Fruit fly (Drosophila melanogaster) whole organism, wandering third instar larva: ENCODE data around the gene CG11698.

Source experiments
- CrebA ChIP-seq: fragments of 200-800 bp; sonication (Bioruptor generic); optimal IDR thresholded peaks from 2 replicates; lab custom pipeline; 2016; ENCODE audit warnings: missing biosample characterization, mild to moderate bottlenecking, missing genetic modification characterization, borderline replicate concordance
- Dfd ChIP-seq: fragments of >200 bp; optimal IDR thresholded peaks from 2 replicates; lab custom pipeline; 2017; ENCODE audit warnings: missing biosample characterization, missing genetic modification characterization
- Dif ChIP-seq: fragments of 200-275, 200-300 bp; sonication (Bioruptor generic); optimal IDR thresholded peaks from 2 replicates; lab custom pipeline; 2018; ENCODE audit warnings: missing biosample characterization, missing genetic modification characterization; ENCODE audit not compliant: partially characterized antibody
- GATAd ChIP-seq: sonication (Bioruptor generic); optimal IDR thresholded peaks from 2 replicates; lab custom pipeline; 2016; ENCODE audit warnings: missing biosample characterization, missing genetic modification characterization
- HLH106 ChIP-seq: fragments of 200-800 bp; optimal IDR thresholded peaks from 3 replicates; lab custom pipeline; 2019; ENCODE audit warnings: missing biosample characterization, mild to moderate bottlenecking, missing genetic modification characterization, moderate library complexity
- Hr78 ChIP-seq: fragments of >200 bp; optimal IDR thresholded peaks from 2 replicates; lab custom pipeline; 2017; ENCODE audit warnings: missing biosample characterization, missing genetic modification characterization
- Hr83 ChIP-seq: fragments of 200-300 bp; sonication (Bioruptor generic); optimal IDR thresholded peaks from 2 replicates; lab custom pipeline; 2016; ENCODE audit warnings: missing biosample characterization, mild to moderate bottlenecking, missing genetic modification characterization, moderate library complexity; ENCODE audit not compliant: poor library complexity, severe bottlenecking
- Jra ChIP-seq: sonication (Bioruptor generic); optimal IDR thresholded peaks from 2 replicates; lab custom pipeline; 2016; ENCODE audit warnings: missing biosample characterization, missing genetic modification characterization
- Mio ChIP-seq: sonication (Bioruptor generic); optimal IDR thresholded peaks from 2 replicates; lab custom pipeline; 2016; ENCODE audit warnings: missing biosample characterization, missing genetic modification characterization
- Myc ChIP-seq: fragments of >200 bp; optimal IDR thresholded peaks from 2 replicates; lab custom pipeline; 2017
- OdsH ChIP-seq: fragments of 200-800 bp; sonication (Bioruptor generic); optimal IDR thresholded peaks from 2 replicates; lab custom pipeline; 2016; ENCODE audit warnings: missing biosample characterization, mild to moderate bottlenecking, missing genetic modification characterization
- Rel ChIP-seq, 2 experiments: fragments of 200-800 bp; sonication (Bioruptor generic) in 1 of 2; optimal IDR thresholded peaks; 2 replicates in 1 of 2; 3 replicates in 1 of 2; lab custom pipeline; 2016 to 2019; ENCODE audit warnings: mild to moderate bottlenecking in 2 of 2, missing biosample characterization in 2 of 2, missing genetic modification characterization in 2 of 2, moderate library complexity in 1 of 2
- Sp1 ChIP-seq: fragments of 200-800 bp; sonication (Bioruptor generic); optimal IDR thresholded peaks from 3 replicates; lab custom pipeline; 2019; ENCODE audit warnings: missing biosample characterization, mild to moderate bottlenecking, missing genetic modification characterization, moderate library complexity
- br ChIP-seq: fragments of 200-800 bp; sonication (Bioruptor generic); optimal IDR thresholded peaks from 2 replicates; lab custom pipeline; 2016; ENCODE audit warnings: missing biosample characterization, missing genetic modification characterization
- brk ChIP-seq: fragments of 200-800 bp; sonication (Bioruptor generic); optimal IDR thresholded peaks from 2 replicates; lab custom pipeline; 2016; ENCODE audit warnings: missing biosample characterization, mild to moderate bottlenecking, missing genetic modification characterization
- dl ChIP-seq, 2 experiments: fragments of 175-275, 200-275 bp in 1 of 2; fragments of 200-275 bp in 1 of 2; sonication (Bioruptor generic); optimal IDR thresholded peaks; lab custom pipeline; 2018; ENCODE audit warnings: mild to moderate bottlenecking in 2 of 2, missing biosample characterization in 2 of 2, missing genetic modification characterization in 2 of 2, moderate library complexity in 2 of 2; ENCODE audit not compliant: partially characterized antibody in 2 of 2, insufficient read depth in 1 of 2
- dmrt93B ChIP-seq: fragments of 200-800 bp; sonication (Bioruptor generic); optimal IDR thresholded peaks from 2 replicates; lab custom pipeline; 2018; ENCODE audit warnings: missing biosample characterization, mild to moderate bottlenecking, missing genetic modification characterization
- dsf ChIP-seq: sonication (Bioruptor generic); optimal IDR thresholded peaks from 2 replicates; lab custom pipeline; 2016; ENCODE audit warnings: missing biosample characterization, missing genetic modification characterization, borderline replicate concordance
- ey ChIP-seq: fragments of 200-800 bp; sonication (Bioruptor generic); optimal IDR thresholded peaks from 2 replicates; lab custom pipeline; 2016; ENCODE audit warnings: missing biosample characterization, missing genetic modification characterization
- foxo ChIP-seq, 2 experiments: fragments of 200-800 bp; sonication (Bioruptor generic); optimal IDR thresholded peaks; 2 replicates in 1 of 2; 3 replicates in 1 of 2; lab custom pipeline; 2016 to 2017; ENCODE audit warnings: missing biosample characterization in 2 of 2, missing genetic modification characterization in 2 of 2
- fru ChIP-seq: fragments of 200-800 bp; sonication (Bioruptor generic); optimal IDR thresholded peaks from 3 replicates; lab custom pipeline; 2016; ENCODE audit warnings: missing biosample characterization, mild to moderate bottlenecking, missing genetic modification characterization
- h ChIP-seq: fragments of 200-800 bp; sonication (Bioruptor generic); optimal IDR thresholded peaks from 3 replicates; lab custom pipeline; 2016; ENCODE audit warnings: missing biosample characterization, mild to moderate bottlenecking, missing genetic modification characterization
- jim ChIP-seq: fragments of 175-275, 200-325 bp; sonication (Bioruptor generic); optimal IDR thresholded peaks from 2 replicates; lab custom pipeline; 2016; ENCODE audit warnings: missing biosample characterization, mild to moderate bottlenecking, missing genetic modification characterization
- pan ChIP-seq: fragments of >200 bp; optimal IDR thresholded peaks from 2 replicates; lab custom pipeline; 2017
- psq ChIP-seq: fragments of 200-800 bp; sonication (Bioruptor generic); optimal IDR thresholded peaks from 3 replicates; lab custom pipeline; 2017; ENCODE audit warnings: missing biosample characterization, mild to moderate bottlenecking, missing genetic modification characterization, moderate library complexity
- rgr ChIP-seq: fragments of 200-800 bp; sonication (Bioruptor generic); optimal IDR thresholded peaks from 3 replicates; lab custom pipeline; 2016; ENCODE audit warnings: missing biosample characterization, mild to moderate bottlenecking, missing genetic modification characterization
- sage ChIP-seq: fragments of 200-800 bp; sonication (Bioruptor generic); optimal IDR thresholded peaks from 2 replicates; lab custom pipeline; 2016; ENCODE audit warnings: missing biosample characterization, mild to moderate bottlenecking, missing genetic modification characterization
- sv ChIP-seq: fragments of 200-800 bp; sonication (Bioruptor generic); optimal IDR thresholded peaks from 3 replicates; lab custom pipeline; 2016; ENCODE audit warnings: missing biosample characterization, missing genetic modification characterization
- woc ChIP-seq: sonication (Bioruptor generic); optimal IDR thresholded peaks from 2 replicates; lab custom pipeline; 2016; ENCODE audit warnings: missing biosample characterization, mild to moderate bottlenecking, missing genetic modification characterization

Gene CG11698

dm6 chr3R:8279970-8280369 lies 32.0 kb upstream of the CG11698 start:
- TF ChIP-seq HLH106 (tag; lab: Kevin White, UChicago) = peak; percentile 43
- TF ChIP-seq foxo (GFP tag; optimal IDR thresholded peaks at IDR 0.05; lab: Kevin White, UChicago) = peak in 1 of 2 experiments; percentile 22
- TF ChIP-seq Rel (GFP tag; optimal IDR thresholded peaks at IDR 0.05; lab: Kevin White, UChicago) = no peak
- TF ChIP-seq Rel (tag; optimal IDR thresholded peaks at IDR 0.05; lab: Kevin White, UChicago) = peak; percentile 38
- no peak for TF ChIP-seq Hr78 (GFP tag; lab: Kevin White, UChicago)
- TF ChIP-seq Dif (GFP tag; lab: Kevin White, UChicago) = peak; percentile 20
- no peak for TF ChIP-seq GATAd
- peak; percentile 19 for TF ChIP-seq Sp1 (GFP tag; lab: Kevin White, UChicago)

DNA sequence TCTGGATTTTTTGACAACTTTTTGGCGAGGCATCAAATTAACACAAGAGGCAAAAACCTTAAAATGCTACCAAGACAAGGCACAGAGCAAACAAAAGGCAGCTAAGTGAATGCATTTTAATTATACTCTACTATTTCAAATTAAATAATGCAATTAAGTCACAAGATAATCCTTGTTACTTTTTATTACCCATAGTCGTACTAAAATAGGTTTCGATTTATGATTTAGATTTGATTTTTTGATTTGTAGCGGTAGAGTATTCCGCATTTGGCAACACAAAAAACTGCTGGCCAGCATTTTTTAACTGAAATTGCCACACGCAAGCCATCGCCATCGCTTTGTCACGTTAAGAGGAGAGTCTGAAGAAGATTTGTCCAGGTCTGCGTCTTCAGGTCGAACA lies 29.3 kb upstream of the CG11698 start:
- TF ChIP-seq Dfd = no peak
- TF ChIP-seq fru (GFP tag; lab: Kevin White, UChicago) = peak; percentile 39
- no peak for TF ChIP-seq dsf (GFP tag; lab: Kevin White, UChicago)
- peak; percentile 51 for TF ChIP-seq h (GFP tag; lab: Kevin White, UChicago)
- no peak for TF ChIP-seq Dif (GFP tag; lab: Kevin White, UChicago)
- peak; percentile 27 for TF ChIP-seq OdsH (GFP tag; lab: Kevin White, UChicago)
- peak; percentile 4 for TF ChIP-seq psq (GFP tag; lab: Kevin White, UChicago)
- peak; percentile 48 for TF ChIP-seq ey (GFP tag; lab: Kevin White, UChicago)
- TF ChIP-seq br (GFP tag; lab: Kevin White, UChicago) = peak; percentile 24
- TF ChIP-seq woc (GFP tag; lab: Kevin White, UChicago) = peak; percentile 44
- no peak for TF ChIP-seq dl (GFP tag; optimal IDR thresholded peaks at IDR 0.05; lab: Kevin White, UChicago; ENCODE audit: insufficient read depth in 1 of 2, partially characterized antibody in 2 of 2)
- TF ChIP-seq Sp1 (GFP tag; lab: Kevin White, UChicago) = peak; percentile 44
- peak; percentile 46 for TF ChIP-seq rgr
- no peak for TF ChIP-seq sage
- peak; percentile 51 for TF ChIP-seq HLH106 (tag; lab: Kevin White, UChicago)
- TF ChIP-seq foxo (GFP tag; optimal IDR thresholded peaks at IDR 0.05; lab: Kevin White, UChicago) = peak in 1 of 2 experiments; percentile 38
- TF ChIP-seq, all 38 proteins: peak for 11

- TF ChIP-seq brk (GFP tag; lab: Kevin White, UChicago) = no peak
- TF ChIP-seq GATAd = no peak
- no peak for TF ChIP-seq rgr
- no peak for TF ChIP-seq Jra
Measured at dm6 chr3R:8284234-8284633, 27.8 kb upstream of the CG11698 start.

DNA sequence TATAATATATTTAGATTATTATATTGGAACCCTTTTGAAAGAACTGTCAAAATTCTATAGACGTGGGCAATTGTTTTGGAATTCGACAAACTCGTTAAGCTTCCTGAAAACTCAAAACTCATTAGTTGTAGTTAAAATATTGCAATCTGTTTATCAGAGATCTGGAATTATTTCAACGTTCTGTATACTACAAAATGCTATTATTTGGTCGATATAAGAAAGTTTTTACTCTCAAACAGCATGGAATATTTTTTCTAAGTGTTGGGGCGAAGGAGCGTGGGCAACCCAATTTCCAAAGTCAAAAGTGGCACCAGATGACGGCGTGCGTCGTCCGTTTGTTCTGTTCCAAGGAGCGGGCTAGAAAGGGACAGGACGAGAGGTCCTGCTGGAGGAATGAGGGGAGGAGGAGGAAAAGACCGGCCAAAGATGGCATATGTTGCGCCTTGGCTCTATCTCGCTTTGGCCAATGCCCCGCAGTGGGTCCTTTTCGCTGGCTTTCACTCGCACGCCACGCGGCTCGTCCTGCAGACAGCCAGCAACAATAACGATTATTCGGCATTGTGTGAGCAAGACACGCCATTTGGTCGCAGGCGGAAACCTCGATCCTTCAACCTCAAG lies 26.2 kb upstream of the CG11698 start:
- TF ChIP-seq Hr78 (GFP tag; lab: Kevin White, UChicago) (no peak), Hr83 (GFP tag; lab: Kevin White, UChicago) (no peak), Rel (GFP tag; optimal IDR thresholded peaks at IDR 0.05; lab: Kevin White, UChicago) (no peak), Rel (tag; optimal IDR thresholded peaks at IDR 0.05; lab: Kevin White, UChicago) (no peak), sv (GFP tag; lab: Kevin White, UChicago) (no peak), Myc (lab: Kevin White, UChicago) (no peak), dmrt93B (GFP tag; lab: Kevin White, UChicago) (no peak), GATAd (no peak), jim (GFP tag; lab: Kevin White, UChicago) (no peak), br (GFP tag; lab: Kevin White, UChicago) (no peak), psq (GFP tag; lab: Kevin White, UChicago) (no peak), Mio (GFP tag; lab: Kevin White, UChicago) (no peak), Jra (no peak), h (GFP tag; lab: Kevin White, UChicago) (no peak), Sp1 (GFP tag; lab: Kevin White, UChicago) (no peak)

dm6 chr3R:8287697-8288096 lies 24.3 kb upstream of the CG11698 start, which contains the start of gene Nazo:
Gene Nazo, plus strand, starts transcription at chr3R:8287876.
- TF ChIP-seq Rel (GFP tag; optimal IDR thresholded peaks at IDR 0.05; lab: Kevin White, UChicago) (no peak), Rel (tag; optimal IDR thresholded peaks at IDR 0.05; lab: Kevin White, UChicago) (peak; percentile 90), CrebA (GFP tag; lab: Kevin White, UChicago) (no peak), GATAd (no peak), pan (lab: Kevin White, UChicago) (no peak)
